Worm (Caenorhabditis elegans) whole organism, mixed stage, embryonic: ENCODE measurements around the gene mfsd-8.

Source experiments
- M03D4.4 ChIP-seq: sonication (generic microtip); optimal IDR thresholded peaks from 2 replicates; lab custom pipeline; 2017; ENCODE audit warnings: mild to moderate bottlenecking, missing genetic modification characterization, missing compliant biosample characterization
- bed-3 ChIP-seq: fragments of 200-800 bp; sonication (Bioruptor generic); optimal IDR thresholded peaks from 3 replicates; lab custom pipeline; 2018; ENCODE audit warnings: mild to moderate bottlenecking, missing genetic modification characterization, moderate library complexity, missing compliant biosample characterization
- blmp-1 ChIP-seq: fragments of 150-350 bp; optimal IDR thresholded peaks from 2 replicates; lab custom pipeline; 2014; ENCODE audit warnings: missing biosample characterization, missing genetic modification characterization
- ceh-39 ChIP-seq: fragments of 150-350 bp; optimal IDR thresholded peaks from 2 replicates; lab custom pipeline; 2014; ENCODE audit warnings: missing biosample characterization, missing genetic modification characterization
- ceh-43 ChIP-seq: fragments of 200-800 bp; sonication (Bioruptor generic); optimal IDR thresholded peaks from 2 replicates; lab custom pipeline; 2018; ENCODE audit warnings: mild to moderate bottlenecking, missing genetic modification characterization, moderate library complexity, missing compliant biosample characterization
- ceh-83 ChIP-seq: fragments of 200-800 bp; sonication (Bioruptor generic); optimal IDR thresholded peaks from 2 replicates; lab custom pipeline; 2018; ENCODE audit warnings: mild to moderate bottlenecking, missing genetic modification characterization, missing compliant biosample characterization
- ces-1 ChIP-seq: fragments of 150-350 bp; optimal IDR thresholded peaks from 2 replicates; lab custom pipeline; 2014; ENCODE audit warnings: missing biosample characterization, missing genetic modification reagents, missing genetic modification characterization
- cnd-1 ChIP-seq: fragments of 200-800 bp; sonication (Bioruptor generic); optimal IDR thresholded peaks from 2 replicates; lab custom pipeline; 2018; ENCODE audit warnings: mild to moderate bottlenecking, missing genetic modification characterization, missing compliant biosample characterization
- drap-1 ChIP-seq: fragments of 200-800 bp; sonication (Bioruptor generic); optimal IDR thresholded peaks from 3 replicates; lab custom pipeline; 2018; ENCODE audit warnings: mild to moderate bottlenecking, missing genetic modification characterization, missing compliant biosample characterization
- elt-1 ChIP-seq: sonication (generic microtip); optimal IDR thresholded peaks from 2 replicates; lab custom pipeline; 2017; ENCODE audit warnings: missing genetic modification characterization, mild to moderate bottlenecking, missing compliant biosample characterization, antibody characterized with exemption, moderate library complexity, borderline replicate concordance; ENCODE audit not compliant: insufficient read depth
- elt-3 ChIP-seq: fragments of 150-350 bp; optimal IDR thresholded peaks from 2 replicates; lab custom pipeline; 2014; ENCODE audit warnings: missing biosample characterization, missing genetic modification characterization
- flh-1 ChIP-seq: fragments of 200-800 bp; sonication (Bioruptor generic); optimal IDR thresholded peaks from 2 replicates; lab custom pipeline; 2018; ENCODE audit warnings: mild to moderate bottlenecking, missing genetic modification characterization, moderate library complexity, missing compliant biosample characterization
- ham-2 ChIP-seq: fragments of 200-800 bp; sonication (Bioruptor generic); optimal IDR thresholded peaks from 2 replicates; lab custom pipeline; 2018; ENCODE audit warnings: mild to moderate bottlenecking, missing genetic modification characterization, missing compliant biosample characterization
- hlh-1 ChIP-seq: fragments of 150-350 bp; optimal IDR thresholded peaks from 2 replicates; lab custom pipeline; 2014; ENCODE audit warnings: missing biosample characterization, missing genetic modification reagents, missing genetic modification characterization
- lin-13 ChIP-seq: fragments of 150-350 bp; optimal IDR thresholded peaks from 2 replicates; lab custom pipeline; 2014; ENCODE audit warnings: missing biosample characterization, missing genetic modification characterization
- lin-32 ChIP-seq: fragments of 200-800 bp; sonication (Bioruptor generic); optimal IDR thresholded peaks from 2 replicates; lab custom pipeline; 2018; ENCODE audit warnings: mild to moderate bottlenecking, missing genetic modification characterization, missing compliant biosample characterization
- lsy-2 ChIP-seq: fragments of 150-350 bp; optimal IDR thresholded peaks from 2 replicates; lab custom pipeline; 2014; ENCODE audit warnings: missing biosample characterization, missing genetic modification characterization
- mab-5 ChIP-seq: fragments of 150-350 bp; optimal IDR thresholded peaks from 2 replicates; lab custom pipeline; 2014; ENCODE audit warnings: missing biosample characterization, missing genetic modification characterization
- mep-1 ChIP-seq: fragments of 150-350 bp; optimal IDR thresholded peaks from 2 replicates; lab custom pipeline; 2017; ENCODE audit warnings: missing biosample characterization, missing genetic modification reagents, missing genetic modification characterization, inconsistent platforms
- mls-2 ChIP-seq: sonication (generic microtip); optimal IDR thresholded peaks from 2 replicates; lab custom pipeline; 2016; ENCODE audit warnings: mild to moderate bottlenecking, missing genetic modification characterization, moderate library complexity, missing compliant biosample characterization
- nhr-12 ChIP-seq: fragments of 150-350 bp; optimal IDR thresholded peaks from 2 replicates; lab custom pipeline; 2014; ENCODE audit warnings: missing biosample characterization, missing genetic modification characterization
- nhr-2 ChIP-seq: fragments of 150-350 bp; optimal IDR thresholded peaks from 2 replicates; lab custom pipeline; 2014; ENCODE audit warnings: missing biosample characterization, missing genetic modification characterization
- nhr-28 ChIP-seq: fragments of 150-350 bp; optimal IDR thresholded peaks from 2 replicates; lab custom pipeline; 2014; ENCODE audit warnings: missing biosample characterization, missing genetic modification characterization
- nhr-76 ChIP-seq: sonication (generic microtip); optimal IDR thresholded peaks from 2 replicates; lab custom pipeline; 2017; ENCODE audit warnings: missing biosample characterization, missing genetic modification characterization
- pha-4 ChIP-seq: fragments of 150-350 bp; optimal IDR thresholded peaks from 2 replicates; lab custom pipeline; 2018; ENCODE audit warnings: missing biosample characterization, missing genetic modification reagents, missing genetic modification characterization
- sem-2 ChIP-seq: fragments of 200-800 bp; sonication (Bioruptor generic); optimal IDR thresholded peaks from 2 replicates; lab custom pipeline; 2018; ENCODE audit warnings: mild to moderate bottlenecking, missing genetic modification characterization, missing compliant biosample characterization
- snpc-4 ChIP-seq: fragments of 150-350 bp; optimal IDR thresholded peaks from 2 replicates; lab custom pipeline; 2014; ENCODE audit warnings: missing biosample characterization, missing genetic modification characterization
- sptf-1 ChIP-seq: sonication (generic microtip); optimal IDR thresholded peaks from 2 replicates; lab custom pipeline; 2017; ENCODE audit warnings: mild to moderate bottlenecking, missing genetic modification characterization, moderate library complexity, missing compliant biosample characterization
- tbx-8 ChIP-seq: fragments of 200-800 bp; sonication (Bioruptor generic); optimal IDR thresholded peaks from 2 replicates; lab custom pipeline; 2018; ENCODE audit warnings: mild to moderate bottlenecking, missing genetic modification characterization, moderate library complexity, missing compliant biosample characterization
- unc-120 ChIP-seq: sonication (generic microtip); optimal IDR thresholded peaks from 2 replicates; lab custom pipeline; 2017; ENCODE audit warnings: missing genetic modification characterization, missing compliant biosample characterization; ENCODE audit not compliant: poor library complexity, severe bottlenecking
- unc-39 ChIP-seq: fragments of 150-350 bp; optimal IDR thresholded peaks from 2 replicates; lab custom pipeline; 2014; ENCODE audit warnings: missing biosample characterization, missing genetic modification characterization
- unc-62 ChIP-seq: fragments of 150-350 bp; optimal IDR thresholded peaks from 2 replicates; lab custom pipeline; 2014; ENCODE audit warnings: missing biosample characterization, missing genetic modification reagents, missing genetic modification characterization
- zip-8 ChIP-seq: fragments of 150-350 bp; optimal IDR thresholded peaks from 2 replicates; lab custom pipeline; 2014; ENCODE audit warnings: missing biosample characterization, missing genetic modification characterization
- ztf-11 ChIP-seq: fragments of 150-350 bp; optimal IDR thresholded peaks from 2 replicates; lab custom pipeline; 2014; ENCODE audit warnings: missing biosample characterization, missing genetic modification characterization

mfsd-8 gene

DNA sequence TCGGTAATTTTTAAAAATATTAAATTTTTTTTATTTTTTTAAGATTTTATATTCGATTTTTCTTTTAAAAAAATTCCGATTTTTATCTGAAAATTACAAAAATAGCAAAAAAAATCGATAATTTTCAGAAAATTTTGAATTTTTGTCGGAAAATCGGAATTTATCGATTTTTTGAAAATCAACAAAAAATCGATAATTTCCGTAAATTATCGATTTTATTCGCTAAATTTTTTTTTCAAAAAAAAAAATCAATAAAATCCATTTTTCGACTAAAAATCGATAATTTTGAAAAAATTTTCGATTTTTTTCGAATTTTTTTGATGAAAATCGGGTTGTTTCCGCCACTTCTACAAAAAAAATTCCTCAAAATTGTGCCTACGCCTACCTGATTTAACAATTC, 39.7 kb upstream of the mfsd-8 start:
- TF ChIP-seq ces-1 (GFP tag; lab: Kevin White, UChicago) (no peak), nhr-2 (tag; lab: Kevin White, UChicago) (no peak), unc-62 (no peak), ceh-83 (GFP tag; lab: Kevin White, UChicago) (no peak), bed-3 (GFP tag; lab: Kevin White, UChicago) (no peak), zip-8 (tag; lab: Kevin White, UChicago) (no peak), ceh-43 (GFP tag; lab: Kevin White, UChicago) (no peak), lin-13 (tag; lab: Kevin White, UChicago) (no peak), nhr-76 (no peak), tbx-8 (GFP tag; lab: Kevin White, UChicago) (no peak), mab-5 (no peak)

DNA sequence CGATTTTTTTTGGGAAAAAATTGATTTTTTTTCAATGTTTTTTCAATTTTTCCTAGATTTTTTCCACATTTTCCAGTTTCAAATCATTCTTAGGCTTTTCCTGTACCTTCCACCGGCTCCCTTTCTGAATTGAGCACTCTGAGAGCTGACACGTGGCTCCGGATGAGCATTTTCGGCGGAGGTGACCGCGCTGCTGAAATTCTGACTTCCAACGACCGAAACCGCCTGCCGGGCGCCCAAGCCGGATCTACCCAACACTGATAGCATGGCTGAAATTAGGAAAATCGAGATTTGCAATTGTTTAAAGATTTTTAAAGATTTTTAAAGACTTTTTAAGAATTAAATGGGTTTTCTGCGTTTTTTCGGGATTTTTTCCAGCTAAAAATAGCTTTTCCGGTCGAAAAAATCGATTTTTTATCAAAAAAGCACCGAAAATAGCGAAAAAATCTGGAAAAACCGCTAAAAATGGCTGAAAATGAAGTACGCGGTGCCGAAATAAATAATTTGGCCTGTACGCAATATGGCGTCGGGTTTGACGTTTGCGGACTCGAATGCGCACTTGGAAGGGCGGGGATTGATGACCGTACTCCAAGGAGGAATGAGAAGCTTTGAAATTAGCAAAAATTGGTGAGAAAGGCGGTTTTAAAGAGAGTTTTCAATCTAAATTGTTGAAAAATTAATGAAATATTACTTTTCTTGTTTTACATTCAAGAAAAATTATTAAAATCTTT, 33.6 kb upstream of the mfsd-8 start, which contains the start of gene nduf-9:
Gene nduf-9, minus strand, starts transcription at position 269 of the 731 bp plus-strand sequence.
- TF ChIP-seq ceh-39 (tag; lab: Kevin White, UChicago) (no peak), unc-120 (tag; lab: Kevin White, UChicago) (no peak), ham-2 (GFP tag; lab: Kevin White, UChicago) (no peak), sem-2 (GFP tag; lab: Kevin White, UChicago) (no peak), tbx-8 (GFP tag; lab: Kevin White, UChicago) (no peak), ces-1 (GFP tag; lab: Kevin White, UChicago) (peak; percentile 53), M03D4.4 (tag; lab: Kevin White, UChicago) (no peak), hlh-1 (tag; lab: Kevin White, UChicago) (peak; percentile 18), nhr-2 (tag; lab: Kevin White, UChicago) (no peak), lsy-2 (tag; lab: Kevin White, UChicago) (peak; percentile 94), lin-13 (tag; lab: Kevin White, UChicago) (peak; percentile 65), mep-1 (tag; lab: Kevin White, UChicago) (peak; percentile 2), mls-2 (tag; lab: Kevin White, UChicago) (no peak), elt-3 (no peak), blmp-1 (tag; lab: Kevin White, UChicago) (no peak), pha-4 (tag; lab: Kevin White, UChicago) (peak; percentile 9), ztf-11 (tag; lab: Kevin White, UChicago) (no peak)

DNA sequence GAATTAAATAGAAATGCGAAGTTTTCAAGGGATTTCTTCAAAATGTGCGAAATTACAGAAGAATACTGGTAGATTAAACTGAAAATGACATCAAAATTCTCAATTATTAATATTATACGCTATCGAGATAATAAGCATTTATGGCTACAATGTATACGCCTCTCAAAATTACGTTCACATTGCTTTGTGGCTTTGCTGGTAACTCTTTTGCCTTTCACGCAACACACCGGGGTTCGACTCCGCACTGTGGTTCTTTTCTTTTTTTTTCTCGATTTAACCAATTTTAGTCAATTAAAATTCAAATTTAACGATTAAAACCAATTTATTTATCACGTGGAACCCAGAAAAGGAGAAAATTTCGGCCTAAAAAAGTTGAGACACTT, 33.1 kb upstream of the mfsd-8 start:
- peak; percentile 44 for TF ChIP-seq ceh-43 (GFP tag; lab: Kevin White, UChicago)
- TF ChIP-seq flh-1 (GFP tag; lab: Kevin White, UChicago): peak; percentile 25
- no peak for TF ChIP-seq zip-8 (tag; lab: Kevin White, UChicago)
- TF ChIP-seq tbx-8 (GFP tag; lab: Kevin White, UChicago): peak; percentile 52
- TF ChIP-seq unc-62: no peak
- TF ChIP-seq sptf-1 (tag; lab: Kevin White, UChicago): no peak
- no peak for TF ChIP-seq ceh-39 (tag; lab: Kevin White, UChicago)
- TF ChIP-seq mls-2 (tag; lab: Kevin White, UChicago): peak; percentile 37
- TF ChIP-seq mep-1 (tag; lab: Kevin White, UChicago): no peak
- no peak for TF ChIP-seq elt-3
- TF ChIP-seq drap-1 (GFP tag; lab: Kevin White, UChicago): no peak
- TF ChIP-seq elt-1 (tag; lab: Kevin White, UChicago): no peak
- no peak for TF ChIP-seq mab-5

DNA sequence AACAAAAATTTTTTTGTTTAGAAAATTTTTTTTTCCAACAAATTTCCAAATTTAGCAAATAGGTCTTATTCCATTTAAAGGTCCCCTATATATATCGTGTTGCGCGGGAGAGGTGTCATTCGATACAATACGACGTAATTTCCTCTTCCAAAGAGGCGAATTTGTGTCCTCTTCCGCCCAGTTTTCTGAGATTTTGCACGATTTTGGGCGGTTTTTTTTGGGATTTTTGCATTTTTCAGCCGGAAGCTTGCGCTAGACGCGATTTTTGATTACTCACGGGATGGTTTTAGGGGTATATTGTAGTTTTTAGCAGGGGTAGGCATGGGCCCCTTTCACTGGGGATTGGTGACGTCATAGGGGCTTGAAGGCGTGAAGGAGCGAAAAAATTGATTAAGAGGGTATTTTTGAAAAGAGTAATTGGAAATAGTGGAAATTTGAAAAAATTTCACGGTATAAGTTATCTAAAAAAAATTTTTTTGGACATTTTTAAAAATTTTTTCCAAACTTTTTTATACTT, 31.5 kb upstream of the mfsd-8 start, which contains the start of gene Y53G8AL.4:
Gene Y53G8AL.4, minus strand, starts transcription at position 51 of the 517 bp plus-strand sequence.
- TF ChIP-seq zip-8 (tag; lab: Kevin White, UChicago): peak; percentile 60
- no peak for TF ChIP-seq pha-4 (tag; lab: Kevin White, UChicago)

DNA sequence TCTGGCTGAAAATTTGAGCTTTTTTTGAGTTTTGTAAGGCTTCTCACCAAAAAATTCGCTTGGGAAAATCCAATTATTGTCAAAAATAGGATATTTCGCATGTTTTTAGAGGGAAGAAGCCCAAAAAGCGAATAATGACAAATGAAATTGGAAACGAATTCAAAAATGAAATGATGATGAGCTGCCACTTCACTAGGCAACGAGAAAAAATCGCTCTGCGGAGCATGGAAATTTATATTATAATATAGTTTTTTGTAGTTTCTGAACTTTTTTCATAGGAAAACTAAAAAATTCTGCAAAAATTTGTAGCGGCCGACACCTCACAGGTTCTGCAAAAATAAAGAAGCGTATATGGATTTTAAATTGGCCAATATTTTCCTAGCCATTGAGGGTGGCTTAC, 29.1 kb upstream of the mfsd-8 start, which contains the start of gene Y53G8AL.3:
Gene Y53G8AL.3, minus strand, starts transcription at position 101 of the 400 bp plus-strand sequence.
- no peak for TF ChIP-seq nhr-76
- TF ChIP-seq tbx-8 (GFP tag; lab: Kevin White, UChicago): no peak
- no peak for TF ChIP-seq lin-32 (GFP tag; lab: Kevin White, UChicago)
- TF ChIP-seq mab-5: no peak
- no peak for TF ChIP-seq mep-1 (tag; lab: Kevin White, UChicago)
- TF ChIP-seq drap-1 (GFP tag; lab: Kevin White, UChicago): no peak
- no peak for TF ChIP-seq ces-1 (GFP tag; lab: Kevin White, UChicago)
- no peak for TF ChIP-seq nhr-28 (tag; lab: Kevin White, UChicago)
- no peak for TF ChIP-seq nhr-2 (tag; lab: Kevin White, UChicago)
- no peak for TF ChIP-seq ham-2 (GFP tag; lab: Kevin White, UChicago)
- no peak for TF ChIP-seq cnd-1 (tag; lab: Kevin White, UChicago)
- TF ChIP-seq nhr-12: no peak
- no peak for TF ChIP-seq sem-2 (GFP tag; lab: Kevin White, UChicago)
- TF ChIP-seq snpc-4: no peak
- no peak for TF ChIP-seq ztf-11 (tag; lab: Kevin White, UChicago)
- no peak for TF ChIP-seq unc-62
- TF ChIP-seq unc-39 (tag; lab: Kevin White, UChicago): no peak
- TF ChIP-seq, all 35 proteins: peak for 0
